Worm (Caenorhabditis elegans) whole organism, early embryonic: Measurements from ENCODE around the gene rnp-9.

Experiments used
- B0310.2 ChIP-seq: sonication (generic microtip); optimal IDR thresholded peaks from 2 replicates; lab custom pipeline; 2016; ENCODE audit warnings: mild to moderate bottlenecking, missing genetic modification characterization, missing compliant biosample characterization
- F13C5.2 ChIP-seq: sonication (generic microtip); optimal IDR thresholded peaks from 2 replicates; lab custom pipeline; 2017; ENCODE audit warnings: mild to moderate bottlenecking, missing genetic modification characterization, inconsistent platforms, missing compliant biosample characterization
- aly-1 ChIP-seq: sonication (generic microtip); optimal IDR thresholded peaks from 2 replicates; lab custom pipeline; 2016; ENCODE audit warnings: missing genetic modification characterization, missing compliant biosample characterization
- ama-1 ChIP-seq: fragments of 150-350 bp; optimal IDR thresholded peaks from 2 replicates; lab custom pipeline; 2014
- ceh-13 ChIP-seq: fragments of 200-800 bp; sonication (Bioruptor generic); optimal IDR thresholded peaks from 2 replicates; lab custom pipeline; 2018; ENCODE audit warnings: mild to moderate bottlenecking, missing genetic modification characterization, missing compliant biosample characterization
- ceh-36 ChIP-seq: sonication (generic microtip); optimal IDR thresholded peaks from 2 replicates; lab custom pipeline; 2016; ENCODE audit warnings: missing genetic modification characterization, inconsistent platforms, missing compliant biosample characterization
- ets-7 ChIP-seq: sonication (generic microtip); optimal IDR thresholded peaks from 2 replicates; lab custom pipeline; 2016; ENCODE audit warnings: missing genotype, missing genetic modification characterization, missing compliant biosample characterization
- flt-1 ChIP-seq: fragments of 200-800 bp; sonication (Bioruptor generic); IDR thresholded peaks from 2 replicates; pipeline ENCODE4 v1.3.6; 2022; ENCODE audit warnings: missing genetic modification characterization, missing compliant biosample characterization
- hmbx-1 ChIP-seq: sonication (generic microtip); optimal IDR thresholded peaks from 2 replicates; lab custom pipeline; 2016; ENCODE audit warnings: mild to moderate bottlenecking, missing genetic modification characterization, missing compliant biosample characterization
- hmg-4 ChIP-seq: fragments of 200-800 bp; sonication (Bioruptor generic); optimal IDR thresholded peaks from 2 replicates; lab custom pipeline; 2018; ENCODE audit warnings: mild to moderate bottlenecking, missing genetic modification characterization, missing compliant biosample characterization
- hnd-1 ChIP-seq: sonication (generic microtip); optimal IDR thresholded peaks from 2 replicates; lab custom pipeline; 2016; ENCODE audit warnings: missing genetic modification characterization, missing compliant biosample characterization
- pes-1 ChIP-seq: fragments of 200-800 bp; sonication (Bioruptor generic); IDR thresholded peaks from 2 replicates; pipeline ENCODE4 v1.3.6; 2022; ENCODE audit warnings: missing genetic modification reagents, missing genetic modification characterization, missing compliant biosample characterization
- scrt-1 ChIP-seq: fragments of 200-800 bp; sonication (Bioruptor generic); IDR thresholded peaks from 2 replicates; pipeline ENCODE4 v1.3.6; 2022; ENCODE audit warnings: missing genetic modification characterization, missing compliant biosample characterization
- sea-1 ChIP-seq: fragments of 200-800 bp; sonication (Bioruptor generic); conservative IDR thresholded peaks from 2 replicates; pipeline ENCODE4 v1.3.6; 2022; ENCODE audit warnings: missing genetic modification characterization, missing compliant biosample characterization
- tbx-11 ChIP-seq: fragments of 200-800 bp; sonication (Bioruptor generic); IDR thresholded peaks from 2 replicates; pipeline ENCODE4 v1.3.6; 2022; ENCODE audit warnings: missing genetic modification characterization, missing compliant biosample characterization
- tbx-37 ChIP-seq: fragments of 200-800 bp; sonication (Bioruptor generic); conservative IDR thresholded peaks from 2 replicates; pipeline ENCODE4 v1.3.6; 2022; ENCODE audit warnings: missing genetic modification reagents, missing genetic modification characterization, missing compliant biosample characterization
- tra-4 ChIP-seq: sonication (generic microtip); optimal IDR thresholded peaks from 2 replicates; lab custom pipeline; 2017; ENCODE audit warnings: missing genetic modification characterization, missing compliant biosample characterization

The rnp-9 gene

ce11 chrX:10141963-10142431 lies 25.1 kb upstream of the rnp-9 start, which contains the start of gene oac-14:
oac-14 (minus strand) TSS chrX:10142013.
- TF ChIP-seq ceh-13 (no peak), flt-1 (GFP tag; lab: Robert Waterston, UW) (no peak), hmbx-1 (tag; lab: Kevin White, UChicago) (no peak), tra-4 (tag; lab: Kevin White, UChicago) (no peak)

DNA sequence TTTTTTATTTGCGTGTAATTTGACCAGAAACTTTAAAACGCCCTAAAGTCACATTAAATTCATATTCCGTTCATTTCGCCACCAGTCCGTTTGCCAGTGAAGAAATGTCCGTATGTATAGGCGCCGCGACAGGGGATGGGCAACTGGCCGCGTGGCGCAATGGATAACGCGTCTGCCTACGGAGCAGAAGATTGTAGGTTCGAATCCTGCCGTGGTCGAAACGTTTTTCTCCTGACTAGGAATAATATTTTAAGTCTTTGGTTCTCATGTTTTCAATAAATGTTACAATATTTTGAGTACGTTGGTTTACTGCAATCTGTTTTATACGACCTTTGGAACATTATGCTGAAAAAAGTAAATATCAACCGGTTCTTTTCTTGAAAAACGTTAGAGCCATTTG lies 22.1 kb upstream of the rnp-9 start:
- TF ChIP-seq sea-1 (GFP tag; lab: Robert Waterston, UW) (0 out of 2 replicates have a peak, but pooled peaks have one; percentile 35), B0310.2 (tag; lab: Kevin White, UChicago) (no peak), scrt-1 (GFP tag; lab: Robert Waterston, UW) (peak; percentile 60; the same call in 1 of the 2 replicates), hmg-4 (peak; percentile 60), hmbx-1 (tag; lab: Kevin White, UChicago) (no peak), tbx-37 (GFP tag; lab: Robert Waterston, UW) (peak; percentile 33; the same call in 1 of the 2 replicates)

ce11 chrX:10146592-10146991 lies 20.5 kb upstream of the rnp-9 start, which contains the start of gene unc-115:
unc-115 (plus strand) TSS chrX:10146892.
- peak; percentile 6 for TF ChIP-seq B0310.2 (tag; lab: Kevin White, UChicago)
- TF ChIP-seq flt-1 (GFP tag; lab: Robert Waterston, UW): no peak
- TF ChIP-seq ets-7 (tag; lab: Kevin White, UChicago): no peak
- TF ChIP-seq hmg-4: peak; percentile 93
- 0 out of 2 replicates have a peak, but pooled peaks have one; percentile 26 for TF ChIP-seq sea-1 (GFP tag; lab: Robert Waterston, UW)
- TF ChIP-seq tra-4 (tag; lab: Kevin White, UChicago): no peak
- TF ChIP-seq F13C5.2: peak; percentile 82
- TF ChIP-seq hnd-1 (tag; lab: Kevin White, UChicago): no peak
- no peak for TF ChIP-seq pes-1
- TF ChIP-seq aly-1 (tag; lab: Kevin White, UChicago): peak; percentile 75
- TF ChIP-seq scrt-1 (GFP tag; lab: Robert Waterston, UW): 0 out of 2 replicates have a peak, but pooled peaks have one; percentile 33

DNA sequence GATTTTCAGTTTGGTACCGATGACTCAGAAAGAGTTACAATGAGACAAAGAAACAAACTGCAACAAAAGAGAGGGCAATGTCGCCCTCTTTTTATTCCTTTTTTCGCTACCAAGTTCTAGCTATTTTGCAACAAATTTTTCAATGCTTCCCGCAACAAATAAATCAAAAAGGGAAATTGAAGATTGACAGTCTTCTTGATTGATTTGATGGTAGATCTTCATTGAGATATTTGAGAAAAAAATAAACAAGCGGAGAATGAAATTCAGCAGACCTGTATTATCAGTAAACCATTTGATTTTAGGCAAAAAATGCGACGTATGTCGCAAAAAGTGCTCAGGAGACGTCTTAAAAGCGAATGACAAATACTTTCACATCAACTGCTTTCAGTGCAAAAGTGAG lies 19.9 kb upstream of the rnp-9 start:
- TF ChIP-seq ets-7 (tag; lab: Kevin White, UChicago) (no peak), ama-1 (lab: Kevin White, UChicago) (no peak), tbx-37 (GFP tag; lab: Robert Waterston, UW) (no peak), hmbx-1 (tag; lab: Kevin White, UChicago) (no peak), hnd-1 (tag; lab: Kevin White, UChicago) (no peak), B0310.2 (tag; lab: Kevin White, UChicago) (no peak), flt-1 (GFP tag; lab: Robert Waterston, UW) (no peak), sea-1 (GFP tag; lab: Robert Waterston, UW) (no peak), pes-1 (no peak), ceh-13 (no peak)

DNA sequence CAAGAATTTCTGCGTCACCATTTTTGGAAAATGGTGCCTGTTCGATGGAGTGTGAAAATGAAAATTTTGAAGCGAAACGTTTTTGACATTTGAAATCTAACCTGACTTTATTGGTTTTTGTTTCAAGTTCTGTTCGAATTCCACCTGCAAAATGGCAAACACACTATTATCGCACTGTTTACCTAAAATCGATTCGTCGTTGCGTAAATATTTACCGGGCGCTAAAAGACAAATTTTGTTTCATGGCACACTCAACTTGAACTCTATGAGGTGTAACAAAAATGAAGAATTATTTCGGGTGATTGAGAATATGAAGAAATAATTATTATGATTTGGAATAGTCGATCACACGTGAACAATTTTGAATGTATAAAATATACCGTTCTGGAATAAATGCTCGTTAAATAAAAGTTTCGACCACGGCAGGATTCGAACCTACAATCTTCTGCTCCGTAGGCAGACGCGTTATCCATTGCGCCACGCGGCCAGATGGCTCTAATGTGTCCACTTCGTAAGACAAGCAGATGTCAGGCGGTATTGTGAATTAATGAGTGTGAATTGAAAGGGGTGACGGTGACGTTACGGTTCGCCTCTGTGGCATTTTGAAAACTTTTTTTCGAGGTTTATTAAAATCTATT lies 18.8 kb upstream of the rnp-9 start:
- peak; percentile 43; the same call in 1 of the 2 replicates for TF ChIP-seq tbx-11 (GFP tag; lab: Robert Waterston, UW)
- TF ChIP-seq tra-4 (tag; lab: Kevin White, UChicago): no peak
- peak; percentile 70 for TF ChIP-seq flt-1 (GFP tag; lab: Robert Waterston, UW)
- TF ChIP-seq tbx-37 (GFP tag; lab: Robert Waterston, UW): no peak
- TF ChIP-seq sea-1 (GFP tag; lab: Robert Waterston, UW): peak; percentile 61; the same call in 1 of the 2 replicates
- TF ChIP-seq aly-1 (tag; lab: Kevin White, UChicago): no peak
- peak; percentile 7 for TF ChIP-seq hnd-1 (tag; lab: Kevin White, UChicago)
- peak; percentile 33; the same call in 1 of the 2 replicates for TF ChIP-seq scrt-1 (GFP tag; lab: Robert Waterston, UW)
- TF ChIP-seq ceh-36: peak; percentile 34
- TF ChIP-seq ets-7 (tag; lab: Kevin White, UChicago): no peak
- TF ChIP-seq pes-1: peak; percentile 78
- no peak for TF ChIP-seq B0310.2 (tag; lab: Kevin White, UChicago)
- peak; percentile 41 for TF ChIP-seq hmg-4
- no peak for TF ChIP-seq hmbx-1 (tag; lab: Kevin White, UChicago)
- TF ChIP-seq ceh-13: no peak

DNA sequence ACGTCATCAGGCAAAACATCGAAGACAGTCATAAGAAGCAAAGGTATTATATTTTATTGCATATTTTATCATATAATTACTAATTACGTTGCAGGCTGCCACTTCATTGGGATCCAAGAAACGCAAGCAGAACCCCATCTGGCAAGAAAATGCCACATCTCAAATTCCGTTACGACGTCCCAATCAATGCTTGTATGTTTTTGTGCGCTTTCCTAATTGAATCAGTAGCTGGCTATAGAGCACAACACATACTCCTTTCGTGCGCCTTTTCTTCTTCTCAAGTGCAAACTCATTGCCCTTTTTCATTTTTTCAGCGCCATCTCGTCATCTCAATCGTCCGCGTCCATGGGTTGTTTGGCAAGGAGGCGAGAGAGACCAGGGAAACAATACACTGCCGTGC lies 16.2 kb upstream of the rnp-9 start:
- TF ChIP-seq ceh-13: no peak
- TF ChIP-seq sea-1 (GFP tag; lab: Robert Waterston, UW): no peak
- TF ChIP-seq aly-1 (tag; lab: Kevin White, UChicago): no peak
- TF ChIP-seq tbx-11 (GFP tag; lab: Robert Waterston, UW): no peak
- no peak for TF ChIP-seq ceh-36
- no peak for TF ChIP-seq tra-4 (tag; lab: Kevin White, UChicago)
- TF ChIP-seq ets-7 (tag; lab: Kevin White, UChicago): no peak
- TF ChIP-seq scrt-1 (GFP tag; lab: Robert Waterston, UW): no peak

DNA sequence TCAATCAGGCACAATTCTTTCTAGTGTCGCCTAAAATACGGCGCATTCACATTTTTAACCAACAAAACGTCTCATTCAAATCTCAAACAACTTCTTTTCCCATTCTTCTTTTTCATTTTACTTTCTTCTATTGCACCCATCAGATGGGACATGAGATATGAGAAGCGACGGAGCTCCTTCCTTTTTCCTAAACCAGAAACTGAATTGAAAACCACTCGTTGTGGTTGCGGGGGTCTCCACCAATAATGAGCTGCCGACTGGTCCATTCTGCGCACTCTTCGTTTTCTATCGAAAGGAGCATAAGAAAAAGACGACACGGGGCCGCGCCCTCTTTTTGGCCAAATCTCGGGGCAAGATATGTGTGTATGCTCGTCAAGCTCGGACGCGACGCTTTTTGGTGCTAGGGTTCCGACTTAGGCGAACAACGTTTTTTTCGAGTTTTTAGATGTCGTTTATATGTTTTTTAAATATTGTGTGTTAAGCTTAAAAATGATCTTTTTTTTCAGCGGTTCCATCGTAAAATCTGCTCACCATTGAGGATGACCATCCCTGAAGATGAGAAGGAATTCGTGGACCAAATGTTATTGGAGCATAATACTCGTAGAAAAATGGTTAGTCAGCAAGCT lies 12.7 kb upstream of the rnp-9 start, which contains the start of gene F09B9.5:
Gene F09B9.5, plus strand, starts transcription at position 501 of the 626 bp plus-strand sequence.
- TF ChIP-seq pes-1 (0 out of 2 replicates have a peak, but pooled peaks have one; percentile 44), ceh-36 (no peak)
